Fruit fly (Drosophila melanogaster): ENCODE data around the gene CG13998.

The CG13998 gene

dm6 chr2L:5978333-5979054 lies 21.9 kb upstream of the CG13998 start (continued):
- TF ChIP-seq stwl (tag; optimal IDR thresholded peaks at IDR 0.05) (peak; percentile 2), BtbVII (GFP tag; optimal IDR thresholded peaks at IDR 0.05) (no peak), Nf-YB (GFP tag; optimal IDR thresholded peaks at IDR 0.05) (no peak), CG1233 (GFP tag; optimal IDR thresholded peaks at IDR 0.05) (no peak), CG8478 (optimal IDR thresholded peaks at IDR 0.05) (peak; percentile 34), CG6689 (GFP tag; IDR thresholded peaks at IDR 0.05) (no peak), Trl (optimal IDR thresholded peaks at IDR 0.05) (peak in 1 of 2 experiments; percentile 21), Trl (GFP tag; optimal IDR thresholded peaks at IDR 0.05) (no peak), CG14710 (tag; optimal IDR thresholded peaks at IDR 0.05) (peak; percentile 22), Fer1 (GFP tag; optimal IDR thresholded peaks at IDR 0.05) (peak; percentile 35), CG1529 (GFP tag; optimal IDR thresholded peaks at IDR 0.05) (no peak), peb (GFP tag; IDR thresholded peaks at IDR 0.05) (no peak), CG18599 (GFP tag; optimal IDR thresholded peaks at IDR 0.05) (peak; percentile 23), Meics (GFP tag; optimal IDR thresholded peaks at IDR 0.05) (no peak), tna (GFP tag; IDR thresholded peaks at IDR 0.05; ENCODE audit: partially characterized antibody) (no peak), CG2199 (GFP tag; IDR thresholded peaks at IDR 0.05) (no peak), bab2 (GFP tag; optimal IDR thresholded peaks at IDR 0.05) (no peak), btn (GFP tag; optimal IDR thresholded peaks at IDR 0.05) (no peak), CG3838 (GFP tag; optimal IDR thresholded peaks at IDR 0.05) (no peak), Dad (GFP tag; optimal IDR thresholded peaks at IDR 0.05) (no peak), CrebB (tag; optimal IDR thresholded peaks at IDR 0.05) (no peak), CG17912 (GFP tag; optimal IDR thresholded peaks at IDR 0.05) (no peak), CG8359 (GFP tag; optimal IDR thresholded peaks at IDR 0.05; ENCODE audit: borderline replicate concordance) (no peak), bigmax (GFP tag; optimal IDR thresholded peaks at IDR 0.05) (no peak), her (GFP tag; optimal IDR thresholded peaks at IDR 0.05) (no peak), CG17328 (GFP tag; IDR thresholded peaks at IDR 0.05) (no peak), CG10267 (tag; optimal IDR thresholded peaks at IDR 0.05) (peak; percentile 85), Med (GFP tag) (peak; percentile 62), hkb (optimal IDR thresholded peaks at IDR 0.05) (no peak), hkb (GFP tag; IDR thresholded peaks at IDR 0.05) (no peak), CG8924 (tag; optimal IDR thresholded peaks at IDR 0.05) (no peak), CG12391 (tag; optimal IDR thresholded peaks at IDR 0.05) (no peak), corto (GFP tag; optimal IDR thresholded peaks at IDR 0.05) (peak; percentile 21), CG10543 (GFP tag; optimal IDR thresholded peaks at IDR 0.05) (peak; percentile 13), Nf-YC (tag; optimal IDR thresholded peaks at IDR 0.05) (peak; percentile 12), CG18764 (GFP tag; optimal IDR thresholded peaks at IDR 0.05) (no peak), CG11398 (GFP tag; optimal IDR thresholded peaks at IDR 0.05) (no peak), Gug (GFP tag; IDR thresholded peaks at IDR 0.05) (no peak), repo (GFP tag; optimal IDR thresholded peaks at IDR 0.05) (no peak), CG8765 (GFP tag; IDR thresholded peaks at IDR 0.05) (no peak), Bdp1 (GFP tag; optimal IDR thresholded peaks at IDR 0.05) (no peak), Kr (GFP tag; optimal IDR thresholded peaks at IDR 0.05) (no peak), insv (GFP tag; optimal IDR thresholded peaks at IDR 0.05) (peak in 1 of 2 experiments; percentile 85), Drgx (GFP tag; IDR thresholded peaks at IDR 0.05) (no peak), Oli (tag; optimal IDR thresholded peaks at IDR 0.05) (no peak), Six4 (GFP tag; optimal IDR thresholded peaks at IDR 0.05) (peak; percentile 12), exex (tag; optimal IDR thresholded peaks at IDR 0.05) (no peak), CG11456 (GFP tag; IDR thresholded peaks at IDR 0.05) (no peak), CG14050 (GFP tag; IDR thresholded peaks at IDR 0.05) (no peak), Dek (tag; optimal IDR thresholded peaks at IDR 0.05) (no peak), CG17385 (GFP tag; optimal IDR thresholded peaks at IDR 0.05) (no peak)

Measured in whole organism, embryonic.